Fruit fly (Drosophila melanogaster) whole organism, embryonic: ENCODE measurements around the gene CG45105.
A peak's percentile ranks its signal among the peaks of the same experiment; 100 is the strongest.

Experiments used
- Adf1 ChIP-seq: fragments of 200-800 bp; sonication (Bioruptor generic); IDR thresholded peaks from 2 replicates; pipeline ENCODE4 v1.3.6; 2022; ENCODE audit warnings: missing biosample characterization, missing genetic modification characterization
- CG10209 ChIP-seq: fragments of 200-800 bp; sonication (Bioruptor generic); optimal IDR thresholded peaks from 3 replicates; lab custom pipeline; 2017; ENCODE audit warnings: missing biosample characterization, mild to moderate bottlenecking, missing genetic modification characterization, missing genetic modification reagents
- CG11085 ChIP-seq: fragments of 200-800 bp; sonication (Bioruptor generic); IDR thresholded peaks from 2 replicates; pipeline ENCODE4 v1.3.6; 2022; ENCODE audit warnings: missing biosample characterization, missing genetic modification characterization
- CG12104 ChIP-seq: fragments of 200-800 bp; sonication (Bioruptor generic); optimal IDR thresholded peaks from 3 replicates; lab custom pipeline; 2016; ENCODE audit warnings: missing biosample characterization, missing genetic modification characterization
- CG12155 ChIP-seq: fragments of 200-800 bp; sonication (Bioruptor generic); optimal IDR thresholded peaks from 3 replicates; lab custom pipeline; 2016; ENCODE audit warnings: missing biosample characterization, missing genetic modification characterization
- CG15269 ChIP-seq: fragments of 200-800 bp; sonication (Bioruptor generic); optimal IDR thresholded peaks from 2 replicates; lab custom pipeline; 2018; ENCODE audit warnings: missing biosample characterization, mild to moderate bottlenecking, missing genetic modification characterization, moderate library complexity
- CG15514 ChIP-seq: fragments of 200-800 bp; sonication (Bioruptor generic); optimal IDR thresholded peaks from 3 replicates; lab custom pipeline; 2017; ENCODE audit warnings: missing biosample characterization, missing genetic modification characterization, mild to moderate bottlenecking, moderate library complexity, missing genetic modification reagents
- CG16815 ChIP-seq: fragments of 200-800 bp; sonication (Bioruptor generic); optimal IDR thresholded peaks from 3 replicates; lab custom pipeline; 2017; ENCODE audit warnings: missing biosample characterization, mild to moderate bottlenecking, missing genetic modification characterization
- CG17568 ChIP-seq: fragments of 200-800 bp; sonication (Bioruptor generic); optimal IDR thresholded peaks from 2 replicates; lab custom pipeline; 2018; ENCODE audit warnings: missing biosample characterization, mild to moderate bottlenecking, missing genetic modification characterization, moderate library complexity
- CG2712 ChIP-seq: fragments of 200-800 bp; optimal IDR thresholded peaks from 3 replicates; lab custom pipeline; 2019; ENCODE audit warnings: missing biosample characterization, mild to moderate bottlenecking, missing genetic modification characterization, moderate library complexity
- CG31365 ChIP-seq: fragments of 200-800 bp; sonication (Bioruptor generic); optimal IDR thresholded peaks from 2 replicates; lab custom pipeline; 2018; ENCODE audit warnings: missing biosample characterization, mild to moderate bottlenecking, missing genetic modification characterization
- CG34376 ChIP-seq: fragments of 200-800 bp; sonication (Bioruptor generic); optimal IDR thresholded peaks from 2 replicates; lab custom pipeline; 2018; ENCODE audit warnings: missing biosample characterization, mild to moderate bottlenecking, missing genetic modification characterization
- CG6683 ChIP-seq: fragments of 200-800 bp; sonication (Bioruptor generic); optimal IDR thresholded peaks from 2 replicates; lab custom pipeline; 2017; ENCODE audit warnings: missing biosample characterization, mild to moderate bottlenecking, missing genetic modification characterization, missing genetic modification reagents
- CG6791 ChIP-seq: fragments of 200-800 bp; sonication (Bioruptor generic); IDR thresholded peaks from 3 replicates; pipeline ENCODE4 v1.3.6; 2022; ENCODE audit warnings: missing biosample characterization, missing genetic modification characterization; ENCODE audit not compliant: partially characterized antibody
- CG6813 ChIP-seq: fragments of 200-800 bp; sonication (Bioruptor generic); optimal IDR thresholded peaks from 2 replicates; lab custom pipeline; 2017; ENCODE audit warnings: missing biosample characterization, missing genetic modification characterization, mild to moderate bottlenecking, moderate library complexity, missing genetic modification reagents
- CG7556 ChIP-seq: fragments of 200-800 bp; sonication (Bioruptor generic); optimal IDR thresholded peaks from 2 replicates; lab custom pipeline; 2017; ENCODE audit warnings: missing biosample characterization, mild to moderate bottlenecking, missing genetic modification characterization
- CG7745 ChIP-seq: fragments of 200-800 bp; sonication (Bioruptor generic); optimal IDR thresholded peaks from 2 replicates; lab custom pipeline; 2018; ENCODE audit warnings: missing biosample characterization, mild to moderate bottlenecking, missing genetic modification characterization, moderate library complexity
- CG7963 ChIP-seq: fragments of 200-800 bp; sonication (Bioruptor generic); IDR thresholded peaks from 3 replicates; pipeline ENCODE4 v1.3.6; 2022; ENCODE audit warnings: missing biosample characterization, missing genetic modification characterization; ENCODE audit not compliant: partially characterized antibody
- CG7987 ChIP-seq: fragments of 200-800 bp; sonication (Bioruptor generic); optimal IDR thresholded peaks from 2 replicates; lab custom pipeline; 2018; ENCODE audit warnings: missing biosample characterization, mild to moderate bottlenecking, missing genetic modification characterization, moderate library complexity
- CG8478 ChIP-seq: fragments of >200 bp; optimal IDR thresholded peaks from 2 replicates; lab custom pipeline; 2018
- CG8765 ChIP-seq: fragments of 200-800 bp; sonication (Bioruptor generic); IDR thresholded peaks from 2 replicates; pipeline ENCODE4 v1.3.6; 2022; ENCODE audit warnings: missing biosample characterization, missing genetic modification characterization
- Camta ChIP-seq: fragments of 200-800 bp; sonication (Bioruptor generic); optimal IDR thresholded peaks from 2 replicates; lab custom pipeline; 2016; ENCODE audit warnings: missing biosample characterization, missing genetic modification characterization
- Dfd ChIP-seq, 2 experiments: fragments of >200 bp; optimal IDR thresholded peaks; 2 replicates each; lab custom pipeline; 2017; ENCODE audit warnings: missing biosample characterization in 2 of 2, missing genetic modification characterization in 2 of 2
- Doc2 ChIP-seq: fragments of 200-800 bp; sonication (Bioruptor generic); IDR thresholded peaks from 2 replicates; pipeline ENCODE4 v1.3.6; 2022; ENCODE audit warnings: missing biosample characterization, missing genetic modification characterization
- Dp ChIP-seq: fragments of 200-800 bp; sonication (Bioruptor generic); optimal IDR thresholded peaks from 2 replicates; lab custom pipeline; 2018; ENCODE audit warnings: missing biosample characterization, mild to moderate bottlenecking, missing genetic modification characterization, moderate library complexity
- E2f1 ChIP-seq: fragments of 200-800 bp; sonication (Bioruptor generic); IDR thresholded peaks from 2 replicates; pipeline ENCODE4 v1.3.6; 2022; ENCODE audit warnings: missing biosample characterization, missing genetic modification characterization
- Ets97D ChIP-seq: fragments of 200-800 bp; sonication (Bioruptor generic); optimal IDR thresholded peaks from 3 replicates; lab custom pipeline; 2016; ENCODE audit warnings: missing biosample characterization, missing genetic modification characterization
- HHEX ChIP-seq: fragments of 200-800 bp; sonication (Bioruptor generic); optimal IDR thresholded peaks from 3 replicates; lab custom pipeline; 2017; ENCODE audit warnings: missing biosample characterization, mild to moderate bottlenecking, missing genetic modification characterization, missing genetic modification reagents
- HLH54F ChIP-seq: fragments of 200-800 bp; sonication (Bioruptor generic); optimal IDR thresholded peaks from 3 replicates; lab custom pipeline; 2016; ENCODE audit warnings: missing biosample characterization, missing genetic modification characterization
- Hsf ChIP-seq: fragments of 200-800 bp; sonication (Bioruptor generic); optimal IDR thresholded peaks from 3 replicates; lab custom pipeline; 2016; ENCODE audit warnings: missing biosample characterization, missing genetic modification characterization
- Jarid2 ChIP-seq: fragments of 200-800 bp; sonication (Bioruptor generic); optimal IDR thresholded peaks from 3 replicates; lab custom pipeline; 2017; ENCODE audit warnings: mild to moderate bottlenecking, missing biosample characterization, missing genetic modification reagents, missing genetic modification characterization
- Kr ChIP-seq: fragments of 200-800 bp; sonication (Bioruptor generic); optimal IDR thresholded peaks from 2 replicates; lab custom pipeline; 2017; ENCODE audit warnings: missing biosample characterization, mild to moderate bottlenecking, missing genetic modification characterization
- Lim3 ChIP-seq: fragments of 200-800 bp; sonication (Bioruptor generic); IDR thresholded peaks from 2 replicates; pipeline ENCODE4 v1.3.6; 2022; ENCODE audit warnings: missing biosample characterization, missing genetic modification characterization
- Lpt ChIP-seq: fragments of >200 bp; optimal IDR thresholded peaks from 2 replicates; lab custom pipeline; 2018; ENCODE audit warnings: missing biosample characterization, missing genetic modification characterization
- Meics ChIP-seq: fragments of 200-800 bp; sonication (Bioruptor generic); optimal IDR thresholded peaks from 2 replicates; lab custom pipeline; 2017; ENCODE audit warnings: missing biosample characterization, mild to moderate bottlenecking, missing genetic modification characterization
- Sry-δ ChIP-seq: fragments of 200-800 bp; sonication (Bioruptor generic); optimal IDR thresholded peaks from 2 replicates; lab custom pipeline; 2016; ENCODE audit warnings: missing biosample characterization, missing genetic modification characterization
- al ChIP-seq: fragments of 200-800 bp; sonication (Bioruptor generic); IDR thresholded peaks from 2 replicates; pipeline ENCODE4 v1.3.6; 2022; ENCODE audit warnings: missing biosample characterization, missing genetic modification characterization
- amos ChIP-seq: fragments of 200-800 bp; sonication (Bioruptor generic); IDR thresholded peaks from 2 replicates; pipeline ENCODE4 v1.3.6; 2022; ENCODE audit warnings: missing biosample characterization, missing genetic modification characterization; ENCODE audit not compliant: partially characterized antibody
- bowl ChIP-seq: fragments of 200-800 bp; sonication (Bioruptor generic); IDR thresholded peaks from 2 replicates; pipeline ENCODE4 v1.3.6; 2022; ENCODE audit warnings: missing biosample characterization, missing genetic modification characterization
- corto ChIP-seq: fragments of 200-800 bp; sonication (Bioruptor generic); optimal IDR thresholded peaks from 2 replicates; lab custom pipeline; 2016; ENCODE audit warnings: missing biosample characterization, mild to moderate bottlenecking, missing genetic modification characterization, moderate library complexity
- crc ChIP-seq: fragments of 200-800 bp; sonication (Bioruptor generic); optimal IDR thresholded peaks from 2 replicates; lab custom pipeline; 2016; ENCODE audit warnings: missing biosample characterization, missing genetic modification characterization
- crp ChIP-seq, 2 experiments: fragments of 200-800 bp; sonication (Bioruptor generic); optimal IDR thresholded peaks; 2 replicates in 1 of 2; 3 replicates in 1 of 2; lab custom pipeline; 2017; ENCODE audit warnings: missing biosample characterization in 2 of 2, missing genetic modification characterization in 2 of 2, mild to moderate bottlenecking in 1 of 2, moderate library complexity in 1 of 2
- emc ChIP-seq: fragments of 200-800 bp; sonication (Bioruptor generic); optimal IDR thresholded peaks from 2 replicates; lab custom pipeline; 2016; ENCODE audit warnings: missing biosample characterization, missing genetic modification characterization
- en ChIP-seq: fragments of 200-800 bp; sonication (Bioruptor generic); optimal IDR thresholded peaks from 2 replicates; lab custom pipeline; 2016; ENCODE audit warnings: missing biosample characterization, missing genetic modification characterization
- fd64A ChIP-seq: fragments of 200-800 bp; sonication (Bioruptor generic); optimal IDR thresholded peaks from 3 replicates; lab custom pipeline; 2018; ENCODE audit warnings: missing biosample characterization, mild to moderate bottlenecking, missing genetic modification characterization
- gcm2 ChIP-seq: fragments of 200-800 bp; sonication (Bioruptor generic); optimal IDR thresholded peaks from 2 replicates; lab custom pipeline; 2016; ENCODE audit warnings: missing biosample characterization, missing genetic modification characterization
- grn ChIP-seq: fragments of 200-800 bp; sonication (Bioruptor generic); optimal IDR thresholded peaks from 3 replicates; lab custom pipeline; 2017; ENCODE audit warnings: missing biosample characterization, missing genetic modification characterization
- ham ChIP-seq: fragments of 200-800 bp; sonication (Bioruptor generic); IDR thresholded peaks from 2 replicates; pipeline ENCODE4 v1.3.6; 2022; ENCODE audit warnings: missing biosample characterization, missing genetic modification characterization
- kni ChIP-seq: fragments of 200-800 bp; sonication (Bioruptor generic); optimal IDR thresholded peaks from 3 replicates; lab custom pipeline; 2017; ENCODE audit warnings: mild to moderate bottlenecking, missing biosample characterization, missing genetic modification reagents, missing genetic modification characterization
- otp ChIP-seq: fragments of 200-800 bp; sonication (Bioruptor generic); IDR thresholded peaks from 3 replicates; pipeline ENCODE4, ENCODE4 v1.3.6; 2022; ENCODE audit warnings: missing biosample characterization, missing genetic modification characterization
- peb ChIP-seq: fragments of 200-800 bp; sonication (Bioruptor generic); IDR thresholded peaks from 2 replicates; pipeline ENCODE4 v1.3.6; 2022; ENCODE audit warnings: missing biosample characterization, missing genetic modification characterization
- salm ChIP-seq: fragments of 200-800 bp; sonication (Bioruptor generic); optimal IDR thresholded peaks from 2 replicates; lab custom pipeline; 2018; ENCODE audit warnings: missing biosample characterization, mild to moderate bottlenecking, missing genetic modification characterization

The CG45105 gene

DNA sequence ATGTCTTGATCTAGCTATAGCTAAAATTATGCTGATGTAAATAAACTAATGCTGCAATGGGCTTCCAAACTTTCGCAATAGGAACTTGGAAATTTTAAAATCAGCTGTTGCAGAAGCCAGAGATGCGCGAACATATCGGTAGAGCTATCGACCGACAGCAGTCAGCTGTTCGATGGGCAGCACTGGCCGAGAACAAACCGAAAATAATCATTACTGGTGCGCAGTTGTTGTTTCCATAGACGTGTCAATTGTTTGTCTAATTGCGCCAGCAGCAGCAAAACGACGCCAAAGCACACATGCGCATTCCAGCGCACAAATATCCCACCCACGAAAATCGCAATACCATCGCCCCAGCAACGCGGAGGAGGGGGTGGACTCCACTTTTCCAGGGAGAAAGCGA is 17.1 kb upstream of the CG45105 start, which contains the start of gene Sap47 (continued):
- TF ChIP-seq CG16815 (GFP tag; lab: Kevin White, UChicago) (no peak), CG11085 (no peak), Ets97D (GFP tag; lab: Kevin White, UChicago) (no peak), Doc2 (GFP tag; lab: Robert Waterston, UW) (no peak), CG6791 (GFP tag; lab: Robert Waterston, UW) (peak; percentile 76), Dfd (GFP tag; optimal IDR thresholded peaks at IDR 0.05; lab: Kevin White, UChicago) (no peak), CG6683 (GFP tag; lab: Kevin White, UChicago) (no peak), crp (GFP tag; optimal IDR thresholded peaks at IDR 0.05; lab: Kevin White, UChicago) (peak; percentile 92 to 100), Hsf (GFP tag; lab: Kevin White, UChicago) (no peak), CG7556 (no peak), CG7963 (GFP tag; lab: Robert Waterston, UW) (peak; percentile 68; the same call in 2 of the 3 replicates), crc (GFP tag; lab: Kevin White, UChicago) (no peak), Kr (GFP tag; lab: Kevin White, UChicago) (no peak), Lpt (GFP tag; lab: Kevin White, UChicago) (no peak), CG7987 (no peak), kni (GFP tag; lab: Kevin White, UChicago) (no peak), E2f1 (no peak), Adf1 (GFP tag; lab: Robert Waterston, UW) (peak; percentile 39; the same call in 1 of the 2 replicates), ham (no peak), CG17568 (GFP tag; lab: Kevin White, UChicago) (no peak), CG12104 (GFP tag; lab: Kevin White, UChicago) (no peak), CG10209 (GFP tag; lab: Kevin White, UChicago) (no peak), CG15269 (tag; lab: Kevin White, UChicago) (no peak), emc (no peak), HHEX (GFP tag; lab: Kevin White, UChicago) (no peak), Lim3 (GFP tag; lab: Robert Waterston, UW) (no peak), HLH54F (no peak), salm (tag; lab: Kevin White, UChicago) (no peak), CG6813 (GFP tag; lab: Kevin White, UChicago) (no peak), CG34376 (GFP tag; lab: Kevin White, UChicago) (no peak), Sry-δ (GFP tag; lab: Kevin White, UChicago) (peak; percentile 80), CG12155 (GFP tag; lab: Kevin White, UChicago) (no peak), CG7745 (tag; lab: Kevin White, UChicago) (no peak), Dp (GFP tag; lab: Kevin White, UChicago) (peak; percentile 63), peb (GFP tag; lab: Robert Waterston, UW) (no peak), al (no peak), gcm2 (GFP tag; lab: Kevin White, UChicago) (no peak), Meics (GFP tag; lab: Kevin White, UChicago) (no peak), Jarid2 (GFP tag; lab: Kevin White, UChicago) (no peak), bowl (GFP tag; lab: Robert Waterston, UW) (no peak), CG2712 (tag; lab: Kevin White, UChicago) (no peak), en (GFP tag; lab: Kevin White, UChicago) (no peak), CG8765 (GFP tag; lab: Robert Waterston, UW) (no peak), otp (GFP tag; lab: Robert Waterston, UW) (no peak), corto (GFP tag; lab: Kevin White, UChicago) (no peak), CG15514 (GFP tag; lab: Kevin White, UChicago) (peak; percentile 48), Camta (GFP tag; lab: Kevin White, UChicago) (no peak), CG31365 (no peak), amos (GFP tag; lab: Robert Waterston, UW) (peak; percentile 88), fd64A (GFP tag; lab: Kevin White, UChicago) (no peak), CG8478 (no peak), grn (GFP tag; lab: Kevin White, UChicago) (no peak)
